Worm (Caenorhabditis elegans): ENCODE results near the gene T13F3.8.

The T13F3.8 gene

ce11 chrV:16315004-16315403, 45.4 kb downstream of the T13F3.8 start, which contains the start of gene str-214:
str-214 (plus strand) TSS chrV:16315304.
- TF ChIP-seq mxl-2 (GFP tag; conservative IDR thresholded peaks at IDR 0.05) (no peak), pha-4 (GFP tag; IDR thresholded peaks at IDR 0.05) (no peak), pha-4 (tag; optimal IDR thresholded peaks at IDR 0.05) (no peak), egl-27 (tag; optimal IDR thresholded peaks at IDR 0.05) (no peak)

ce11 chrV:16317244-16317643, 47.6 kb downstream of the T13F3.8 start, which contains the start of gene srh-180:
srh-180 (plus strand) TSS chrV:16317544.
- peak in 1 of 2 experiments; percentile 74 for TF ChIP-seq unc-62 (GFP tag; optimal IDR thresholded peaks at IDR 0.05 in 1 of 2)
- TF ChIP-seq unc-62 (tag; optimal IDR thresholded peaks at IDR 0.05), result no peak
- TF ChIP-seq rbr-2 (tag; optimal IDR thresholded peaks at IDR 0.05), result no peak

- TF ChIP-seq ceh-32 (tag; optimal IDR thresholded peaks at IDR 0.05; ENCODE audit: poor library complexity) (no peak), nhr-102 (tag; optimal IDR thresholded peaks at IDR 0.05) (no peak), madf-9 (GFP tag; conservative IDR thresholded peaks at IDR 0.05) (no peak), Y5F2A.4 (GFP tag; optimal IDR thresholded peaks at IDR 0.05) (no peak), dpl-1 (GFP tag; optimal IDR thresholded peaks at IDR 0.05) (no peak), lin-38 (GFP tag; IDR thresholded peaks at IDR 0.05) (no peak), lir-3 (tag; optimal IDR thresholded peaks at IDR 0.05) (no peak), cey-2 (tag; optimal IDR thresholded peaks at IDR 0.05; ENCODE audit: borderline replicate concordance, insufficient read depth) (no peak), Y105C5A.15 (GFP tag; IDR thresholded peaks at IDR 0.05) (no peak), hmg-1.1 (GFP tag; IDR thresholded peaks at IDR 0.05) (no peak), aly-2 (tag; optimal IDR thresholded peaks at IDR 0.05) (no peak), aha-1 (tag) (no peak), mxl-2 (GFP tag; conservative IDR thresholded peaks at IDR 0.05) (no peak)
Observed at ce11 chrV:16322155-16322554, 52.6 kb downstream of the T13F3.8 start.

All from whole organism, L4 larva.